Worm (Caenorhabditis elegans) whole organism, early embryonic: Measurements from ENCODE around the gene nmad-1.

Experiments used
- ama-1 ChIP-seq: fragments of 150-350 bp; optimal IDR thresholded peaks from 2 replicates; lab custom pipeline; 2014
- ceh-36 ChIP-seq: sonication (generic microtip); optimal IDR thresholded peaks from 2 replicates; lab custom pipeline; 2016; ENCODE audit warnings: missing genetic modification characterization, inconsistent platforms, missing compliant biosample characterization
- hmbx-1 ChIP-seq: sonication (generic microtip); optimal IDR thresholded peaks from 2 replicates; lab custom pipeline; 2016; ENCODE audit warnings: mild to moderate bottlenecking, missing genetic modification characterization, missing compliant biosample characterization
- pes-1 ChIP-seq: fragments of 200-800 bp; sonication (Bioruptor generic); IDR thresholded peaks from 2 replicates; pipeline ENCODE4 v1.3.6; 2022; ENCODE audit warnings: missing genetic modification reagents, missing genetic modification characterization, missing compliant biosample characterization
- scrt-1 ChIP-seq: fragments of 200-800 bp; sonication (Bioruptor generic); IDR thresholded peaks from 2 replicates; pipeline ENCODE4 v1.3.6; 2022; ENCODE audit warnings: missing genetic modification characterization, missing compliant biosample characterization
- sea-1 ChIP-seq: fragments of 200-800 bp; sonication (Bioruptor generic); conservative IDR thresholded peaks from 2 replicates; pipeline ENCODE4 v1.3.6; 2022; ENCODE audit warnings: missing genetic modification characterization, missing compliant biosample characterization
- tbx-11 ChIP-seq: fragments of 200-800 bp; sonication (Bioruptor generic); IDR thresholded peaks from 2 replicates; pipeline ENCODE4 v1.3.6; 2022; ENCODE audit warnings: missing genetic modification characterization, missing compliant biosample characterization

DNA sequence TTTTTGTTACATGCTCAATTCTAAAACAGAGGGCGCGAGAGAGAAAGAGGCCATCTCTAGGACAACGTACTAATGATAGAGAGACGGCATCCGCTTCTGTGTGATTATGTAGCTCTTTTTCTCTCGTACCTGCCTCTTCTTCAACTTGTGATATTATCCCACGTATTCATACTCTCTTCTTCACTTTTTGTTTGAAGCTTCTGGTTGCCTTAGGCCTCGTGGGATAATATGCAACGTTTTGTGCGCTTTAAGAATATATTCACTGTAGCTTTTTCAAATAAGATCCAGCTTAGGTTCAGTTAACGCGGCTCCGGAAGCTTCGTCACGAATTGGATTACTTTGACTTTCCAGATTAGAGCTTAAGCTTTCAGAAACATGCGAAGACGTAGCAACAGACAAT, 28.0 kb upstream of the nmad-1 start, which contains the start of the genes F56D2.8 and uev-2:
- TF ChIP-seq sea-1 (GFP tag; lab: Robert Waterston, UW) = no peak
- TF ChIP-seq hmbx-1 (tag; lab: Kevin White, UChicago) = no peak
- no peak for TF ChIP-seq tbx-11 (GFP tag; lab: Robert Waterston, UW)
- TF ChIP-seq pes-1 = no peak
- TF ChIP-seq ama-1 (lab: Kevin White, UChicago) = no peak
- TF ChIP-seq ceh-36 (tag; lab: Kevin White, UChicago) = no peak
- no peak for TF ChIP-seq scrt-1 (GFP tag; lab: Robert Waterston, UW)
